Worm (Caenorhabditis elegans): ENCODE data around the gene F09C12.8.

F09C12.8 gene

ce11 chrII:5092362-5093281 lies 19.6 kb upstream of the F09C12.8 start, which contains the start of gene C04G6.2:
C04G6.2 (plus strand) TSS chrII:5093231.
- no peak for TF ChIP-seq mbf-1 (tag; optimal IDR thresholded peaks at IDR 0.05)
- no peak for TF ChIP-seq elt-3 (tag; optimal IDR thresholded peaks at IDR 0.05)
- TF ChIP-seq lsy-2 (tag; optimal IDR thresholded peaks at IDR 0.05), result peak in 1 of 2 experiments; percentile 71
- no peak for TF ChIP-seq unc-62 (GFP tag; optimal IDR thresholded peaks at IDR 0.05)
- TF ChIP-seq sma-3 (GFP tag; optimal IDR thresholded peaks at IDR 0.05), result peak; percentile 32
- TF ChIP-seq F13H6.1 (tag; optimal IDR thresholded peaks at IDR 0.05), result peak; percentile 84
- TF ChIP-seq unc-55 (GFP tag; optimal IDR thresholded peaks at IDR 0.05), result peak; percentile 51
- no peak for TF ChIP-seq nhr-77 (tag; optimal IDR thresholded peaks at IDR 0.05)
- no peak for TF ChIP-seq lin-11 (tag; optimal IDR thresholded peaks at IDR 0.05)
- TF ChIP-seq sem-4 (tag; optimal IDR thresholded peaks at IDR 0.05), result no peak
- no peak for TF ChIP-seq skn-1 (tag; optimal IDR thresholded peaks at IDR 0.05)
- peak; percentile 11 for TF ChIP-seq ztf-4 (tag; optimal IDR thresholded peaks at IDR 0.05)
- no peak for TF ChIP-seq ceh-82 (tag; optimal IDR thresholded peaks at IDR 0.05)
- TF ChIP-seq lin-13 (GFP tag; optimal IDR thresholded peaks at IDR 0.05), result peak; percentile 31
- TF ChIP-seq sma-9 (GFP tag; optimal IDR thresholded peaks at IDR 0.05), result peak; percentile 69
- TF ChIP-seq sma-9 (tag; optimal IDR thresholded peaks at IDR 0.05), result no peak
- TF ChIP-seq snpc-4 (tag; optimal IDR thresholded peaks at IDR 0.05), result peak; percentile 5
- TF ChIP-seq gmeb-1 (tag; optimal IDR thresholded peaks at IDR 0.05), result peak; percentile 36
- no peak for TF ChIP-seq lin-39 (tag; optimal IDR thresholded peaks at IDR 0.05)
- TF ChIP-seq unc-39 (tag; optimal IDR thresholded peaks at IDR 0.05), result no peak
- no peak for TF ChIP-seq nhr-11 (tag; optimal IDR thresholded peaks at IDR 0.05)
- peak; percentile 62 for TF ChIP-seq crh-2 (tag; optimal IDR thresholded peaks at IDR 0.05)
- no peak for TF ChIP-seq aly-2 (tag; optimal IDR thresholded peaks at IDR 0.05)
- peak; percentile 18 for TF ChIP-seq nhr-6 (tag; optimal IDR thresholded peaks at IDR 0.05)
- no peak for TF ChIP-seq nhr-21 (tag; optimal IDR thresholded peaks at IDR 0.05)
- no peak for TF ChIP-seq R02D3.7 (tag; optimal IDR thresholded peaks at IDR 0.05)
- no peak for TF ChIP-seq ceh-16 (tag; optimal IDR thresholded peaks at IDR 0.05)
- TF ChIP-seq C34F6.9 (tag; optimal IDR thresholded peaks at IDR 0.05), result peak; percentile 75
- TF ChIP-seq nhr-129 (tag; optimal IDR thresholded peaks at IDR 0.05), result peak; percentile 55
- TF ChIP-seq ama-1 (optimal IDR thresholded peaks at IDR 0.05), result peak; percentile 37
- TF ChIP-seq elt-1 (tag; optimal IDR thresholded peaks at IDR 0.05), result no peak
- TF ChIP-seq egl-27 (tag; optimal IDR thresholded peaks at IDR 0.05), result peak; percentile 22
- TF ChIP-seq mdl-1 (tag; optimal IDR thresholded peaks at IDR 0.05), result peak in 1 of 2 experiments; percentile 36
- TF ChIP-seq fos-1 (tag; optimal IDR thresholded peaks at IDR 0.05), result peak; percentile 19

DNA sequence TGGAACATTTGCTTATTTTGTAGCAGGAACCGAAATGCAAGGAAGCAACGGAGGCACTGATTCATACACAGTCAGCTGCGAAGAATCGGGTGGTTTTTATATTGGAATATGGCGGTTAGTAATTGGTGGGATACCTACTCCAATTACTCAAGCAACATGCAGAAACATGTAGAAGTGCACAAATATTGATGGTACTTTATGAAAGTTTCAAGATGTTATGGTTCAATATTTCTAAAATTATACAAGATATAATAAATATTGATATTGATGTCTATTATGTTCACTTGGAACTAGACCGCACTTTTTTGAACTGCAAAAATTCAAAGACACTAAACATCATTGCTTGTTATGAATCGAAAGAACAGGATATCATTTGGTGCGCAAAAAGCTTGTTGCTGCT lies 18.2 kb upstream of the F09C12.8 start, which contains the start of gene C04G6.13:
Gene C04G6.13 (plus strand): TSS at position 301 of the 400 bp plus-strand sequence.
- no peak for TF ChIP-seq nhr-6 (tag; optimal IDR thresholded peaks at IDR 0.05)
- TF ChIP-seq Y55F3AM.14 (GFP tag; optimal IDR thresholded peaks at IDR 0.05), result no peak
- no peak for TF ChIP-seq lsy-2 (tag; optimal IDR thresholded peaks at IDR 0.05)
- no peak for TF ChIP-seq nhr-25 (tag; optimal IDR thresholded peaks at IDR 0.05)
- TF ChIP-seq lin-13 (GFP tag; optimal IDR thresholded peaks at IDR 0.05), result no peak
- no peak for TF ChIP-seq lin-39 (tag; optimal IDR thresholded peaks at IDR 0.05)

DNA sequence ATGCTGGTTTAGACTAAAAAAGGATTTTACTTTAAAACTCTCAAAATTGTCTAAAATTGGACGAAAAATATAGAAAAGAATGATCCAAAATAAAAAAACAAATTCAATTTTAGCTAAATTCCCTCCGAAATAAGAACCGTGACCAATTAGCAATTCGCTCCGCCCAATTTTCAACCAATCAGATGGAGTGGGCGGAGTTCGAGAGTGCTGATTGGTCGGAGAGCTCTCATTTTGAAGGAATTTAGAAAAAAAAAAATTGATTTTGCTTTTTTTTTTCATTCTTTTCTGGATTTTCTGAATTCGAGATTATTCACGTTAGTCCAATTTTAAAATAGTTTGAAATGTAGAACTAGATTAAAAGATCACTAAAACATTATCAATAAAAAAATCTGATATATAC lies 13.1 kb upstream of the F09C12.8 start:
- TF ChIP-seq nhr-11 (tag; optimal IDR thresholded peaks at IDR 0.05) (no peak), crh-2 (tag; optimal IDR thresholded peaks at IDR 0.05) (no peak), nhr-12 (tag; optimal IDR thresholded peaks at IDR 0.05) (no peak), elt-3 (tag; optimal IDR thresholded peaks at IDR 0.05) (no peak), alr-1 (tag; optimal IDR thresholded peaks at IDR 0.05) (no peak), nhr-129 (tag; optimal IDR thresholded peaks at IDR 0.05) (no peak), zag-1 (tag; optimal IDR thresholded peaks at IDR 0.05) (no peak), snpc-4 (tag; optimal IDR thresholded peaks at IDR 0.05) (no peak), nhr-77 (tag; optimal IDR thresholded peaks at IDR 0.05) (no peak), sma-9 (GFP tag; optimal IDR thresholded peaks at IDR 0.05) (no peak), sma-9 (tag; optimal IDR thresholded peaks at IDR 0.05) (no peak)
